In genomic region chr3L:20987895-20988294, dm6 we compare ENCODE assay signal across 1 fruit fly cellular context.
A peak's percentile ranks its signal among the peaks of the same experiment; 100 is the strongest.
TF ChIP-seq lines count a peak whose summit lies in the region.

No protein-coding gene starts in this region.

TF ChIP-seq in whole organism, prepupa, 60 proteins besides CTCF, POLR2A, EP300 and RAD21 (continued from another document):
- TF ChIP-seq acj6 (GFP tag; optimal IDR thresholded peaks at IDR 0.05; lab: Kevin White, UChicago) (peak; percentile 47), vri (GFP tag; optimal IDR thresholded peaks at IDR 0.05; lab: Kevin White, UChicago) (no peak), svp (GFP tag; lab: Kevin White, UChicago) (peak; percentile 52), Ets21C (GFP tag; optimal IDR thresholded peaks at IDR 0.05; lab: Kevin White, UChicago) (no peak), Smox (GFP tag; optimal IDR thresholded peaks at IDR 0.05; lab: Kevin White, UChicago) (peak; percentile 16), CG8119 (GFP tag; IDR thresholded peaks at IDR 0.05; lab: Robert Waterston, UW) (peak; percentile 42; the same call in 1 of the 3 replicates), Sox14 (GFP tag; optimal IDR thresholded peaks at IDR 0.05; lab: Kevin White, UChicago) (peak; percentile 3), CG8319 (GFP tag; optimal IDR thresholded peaks at IDR 0.05; lab: Kevin White, UChicago) (no peak), CG1621 (tag; optimal IDR thresholded peaks at IDR 0.05; lab: Kevin White, UChicago) (no peak), Sox15 (GFP tag; optimal IDR thresholded peaks at IDR 0.05; lab: Kevin White, UChicago) (no peak), fd59A (GFP tag; optimal IDR thresholded peaks at IDR 0.05; lab: Kevin White, UChicago) (peak; percentile 56), spab (GFP tag; optimal IDR thresholded peaks at IDR 0.05; lab: Kevin White, UChicago) (peak; percentile 20), CG10631 (GFP tag; optimal IDR thresholded peaks at IDR 0.05; lab: Kevin White, UChicago) (peak; percentile 59), esn (GFP tag; optimal IDR thresholded peaks at IDR 0.05; lab: Kevin White, UChicago) (peak; percentile 18), CG6854 (GFP tag; optimal IDR thresholded peaks at IDR 0.05; lab: Kevin White, UChicago) (no peak), net (GFP tag; optimal IDR thresholded peaks at IDR 0.05; lab: Kevin White, UChicago) (no peak), Eip78C (GFP tag; lab: Kevin White, UChicago) (peak; percentile 1), Eip93F (GFP tag; optimal IDR thresholded peaks at IDR 0.05; lab: Kevin White, UChicago) (no peak), CG15336 (GFP tag; IDR thresholded peaks at IDR 0.05; lab: Robert Waterston, UW) (peak; percentile 47), lz (GFP tag; optimal IDR thresholded peaks at IDR 0.05; lab: Kevin White, UChicago) (peak; percentile 0), CG4318 (GFP tag; optimal IDR thresholded peaks at IDR 0.05; lab: Kevin White, UChicago) (no peak), Blimp-1 (GFP tag; optimal IDR thresholded peaks at IDR 0.05; lab: Kevin White, UChicago) (no peak), Hr38 (GFP tag; optimal IDR thresholded peaks at IDR 0.05; lab: Kevin White, UChicago) (no peak), fd85E (GFP tag; optimal IDR thresholded peaks at IDR 0.05; lab: Kevin White, UChicago) (no peak), Lpt (GFP tag; optimal IDR thresholded peaks at IDR 0.05; lab: Kevin White, UChicago) (no peak), CG6163 (GFP tag; IDR thresholded peaks at IDR 0.05; lab: Robert Waterston, UW) (peak; percentile 57; the same call in 2 of the 3 replicates), CG34406 (GFP tag; optimal IDR thresholded peaks at IDR 0.05; lab: Kevin White, UChicago) (peak; percentile 17), fkh (GFP tag; optimal IDR thresholded peaks at IDR 0.05; lab: Kevin White, UChicago) (no peak), CG8632 (GFP tag; optimal IDR thresholded peaks at IDR 0.05; lab: Kevin White, UChicago) (no peak), cyc (GFP tag; optimal IDR thresholded peaks at IDR 0.05; lab: Kevin White, UChicago) (no peak), CG6792 (GFP tag; optimal IDR thresholded peaks at IDR 0.05; lab: Kevin White, UChicago) (no peak), CG31627 (GFP tag; optimal IDR thresholded peaks at IDR 0.05; lab: Kevin White, UChicago) (no peak)
